Worm (Caenorhabditis elegans) whole organism, young adult: ENCODE data around the gene spp-4.

Experiments
- B0019.2 ChIP-seq: fragments of 200-800 bp; sonication (Bioruptor generic); conservative IDR thresholded peaks from 2 replicates; pipeline ENCODE4 v1.3.6; 2022; ENCODE audit warnings: missing genetic modification reagents, missing genetic modification characterization, missing compliant biosample characterization
- T07F8.4 ChIP-seq: sonication (generic microtip); optimal IDR thresholded peaks from 2 replicates; lab custom pipeline; 2016; ENCODE audit warnings: mild to moderate bottlenecking, missing genetic modification characterization, moderate library complexity, missing compliant biosample characterization
- Y53G8AR.9 ChIP-seq: fragments of 200-800 bp; sonication (Bioruptor generic); conservative IDR thresholded peaks from 2 replicates; pipeline ENCODE4 v1.3.6; 2022; ENCODE audit warnings: missing genetic modification reagents, missing genetic modification characterization, missing compliant biosample characterization
- Y95B8A.8 ChIP-seq: fragments of 200-800 bp; sonication (Bioruptor generic); IDR thresholded peaks from 2 replicates; pipeline ENCODE4 v1.3.6; 2022; ENCODE audit warnings: missing genetic modification reagents, missing genetic modification characterization, missing compliant biosample characterization
- ama-1 ChIP-seq, 3 experiments: fragments of 150-350 bp in 1 of 3; sonication (generic microtip) in 2 of 3; optimal IDR thresholded peaks; 2 replicates each; lab custom pipeline; 2014 to 2018; ENCODE audit warnings: missing biosample characterization in 2 of 3, missing genetic modification characterization in 2 of 3, missing genetic modification reagents in 2 of 3
- ceh-79 ChIP-seq: sonication (generic microtip); optimal IDR thresholded peaks from 2 replicates; lab custom pipeline; 2017; ENCODE audit warnings: mild to moderate bottlenecking, missing genetic modification characterization, missing compliant biosample characterization
- dpff-1 ChIP-seq: sonication (generic microtip); optimal IDR thresholded peaks from 2 replicates; lab custom pipeline; 2017; ENCODE audit warnings: mild to moderate bottlenecking, missing genetic modification characterization, missing compliant biosample characterization
- hmg-1.2 ChIP-seq: fragments of 200-800 bp; sonication (Bioruptor generic); IDR thresholded peaks from 2 replicates; pipeline ENCODE4 v1.3.6; 2022; ENCODE audit warnings: missing genetic modification reagents, missing genetic modification characterization, missing compliant biosample characterization
- lsy-27 ChIP-seq: sonication (generic microtip); optimal IDR thresholded peaks from 2 replicates; lab custom pipeline; 2017; ENCODE audit warnings: missing genetic modification characterization, mild to moderate bottlenecking, missing compliant biosample characterization, antibody characterized with exemption, missing genotype, borderline replicate concordance; ENCODE audit not compliant: insufficient read depth
- mcd-1 ChIP-seq: fragments of 200-800 bp; sonication (Bioruptor generic); IDR thresholded peaks from 2 replicates; pipeline ENCODE4 v1.3.6; 2022; ENCODE audit warnings: missing genetic modification reagents, missing genetic modification characterization, missing compliant biosample characterization
- pha-4 ChIP-seq: fragments of 150-350 bp; sonication (generic microtip); optimal IDR thresholded peaks from 2 replicates; lab custom pipeline; 2014; ENCODE audit warnings: missing biosample characterization, missing genetic modification reagents, missing genetic modification characterization

ce11 chrX:7320115-7320711 is 1.7 kb upstream of the spp-4 start, which contains the start of gene spp-5:
- TF ChIP-seq lsy-27 (tag; lab: Kevin White, UChicago) (no peak), hmg-1.2 (GFP tag; lab: Robert Waterston, UW) (no peak), Y53G8AR.9 (GFP tag; lab: Robert Waterston, UW) (no peak), pha-4 (tag; lab: Kevin White, UChicago) (no peak), T07F8.4 (tag; lab: Kevin White, UChicago) (no peak), mcd-1 (no peak), Y95B8A.8 (GFP tag; lab: Robert Waterston, UW) (no peak), ama-1 (optimal IDR thresholded peaks at IDR 0.05; lab: Kevin White, UChicago) (no peak), ama-1 (GFP tag; optimal IDR thresholded peaks at IDR 0.05; lab: Kevin White, UChicago) (no peak), ceh-79 (tag; lab: Kevin White, UChicago) (no peak), B0019.2 (GFP tag; lab: Robert Waterston, UW) (no peak), dpff-1 (tag; lab: Kevin White, UChicago) (no peak)
